Worm (Caenorhabditis elegans) whole organism, L2 larva: ENCODE data around the gene lea-1.

Experiments
- C34F6.9 ChIP-seq: fragments of 150-350 bp; optimal IDR thresholded peaks from 2 replicates; lab custom pipeline; 2014; ENCODE audit warnings: missing biosample characterization, missing genetic modification characterization
- F13H6.1 ChIP-seq: sonication (generic microtip); optimal IDR thresholded peaks from 2 replicates; lab custom pipeline; 2016; ENCODE audit warnings: missing genetic modification characterization, missing compliant biosample characterization
- alr-1 ChIP-seq: fragments of 150-350 bp; optimal IDR thresholded peaks from 2 replicates; lab custom pipeline; 2014; ENCODE audit warnings: missing biosample characterization, missing genetic modification characterization
- aly-2 ChIP-seq: fragments of 150-350 bp; optimal IDR thresholded peaks from 2 replicates; lab custom pipeline; 2014; ENCODE audit warnings: missing biosample characterization, missing genetic modification characterization
- ama-1 ChIP-seq: fragments of 150-350 bp; optimal IDR thresholded peaks from 2 replicates; lab custom pipeline; 2018; ENCODE audit warnings: inconsistent platforms
- blmp-1 ChIP-seq: sonication (generic microtip); optimal IDR thresholded peaks from 2 replicates; lab custom pipeline; 2017; ENCODE audit warnings: missing genetic modification characterization, mild to moderate bottlenecking, missing compliant biosample characterization, antibody characterized with exemption, moderate library complexity; ENCODE audit not compliant: insufficient read depth
- ceh-16 ChIP-seq: fragments of 150-350 bp; optimal IDR thresholded peaks from 2 replicates; lab custom pipeline; 2014; ENCODE audit warnings: missing biosample characterization, missing genetic modification characterization
- ceh-82 ChIP-seq: fragments of 150-350 bp; optimal IDR thresholded peaks from 2 replicates; lab custom pipeline; 2014; ENCODE audit warnings: missing biosample characterization, missing genetic modification characterization
- crh-2 ChIP-seq: sonication (generic microtip); optimal IDR thresholded peaks from 2 replicates; lab custom pipeline; 2017; ENCODE audit warnings: missing biosample characterization, missing genetic modification characterization
- dmd-4 ChIP-seq: sonication (generic microtip); optimal IDR thresholded peaks from 2 replicates; lab custom pipeline; 2017; ENCODE audit warnings: missing biosample characterization, missing genetic modification characterization
- egl-27 ChIP-seq: sonication (generic microtip); optimal IDR thresholded peaks from 3 replicates; lab custom pipeline; 2017; ENCODE audit warnings: missing biosample characterization, missing genetic modification reagents, missing genetic modification characterization
- fos-1 ChIP-seq: fragments of 150-350 bp; optimal IDR thresholded peaks from 2 replicates; lab custom pipeline; 2014; ENCODE audit warnings: missing biosample characterization, missing genetic modification characterization
- gmeb-1 ChIP-seq: fragments of 150-350 bp; optimal IDR thresholded peaks from 2 replicates; lab custom pipeline; 2014; ENCODE audit warnings: missing biosample characterization, missing genetic modification characterization
- lin-13 ChIP-seq: fragments of 150-350 bp; optimal IDR thresholded peaks from 2 replicates; lab custom pipeline; 2014; ENCODE audit warnings: missing biosample characterization, missing genetic modification reagents, missing genetic modification characterization
- lsy-2 ChIP-seq, 2 experiments: fragments of 150-350 bp in 1 of 2; sonication (generic microtip) in 1 of 2; optimal IDR thresholded peaks; 2 replicates each; lab custom pipeline; 2014 to 2017; ENCODE audit warnings: missing biosample characterization in 2 of 2, missing genetic modification characterization in 2 of 2
- mab-5 ChIP-seq: fragments of 150-350 bp; optimal IDR thresholded peaks from 2 replicates; lab custom pipeline; 2014; ENCODE audit warnings: missing biosample characterization, missing genetic modification characterization
- mdl-1 ChIP-seq, 2 experiments: fragments of 150-350 bp in 1 of 2; sonication (generic microtip) in 1 of 2; optimal IDR thresholded peaks; 2 replicates each; lab custom pipeline; 2017; ENCODE audit warnings: missing biosample characterization in 2 of 2, missing genetic modification characterization in 2 of 2
- nhr-11 ChIP-seq: fragments of 150-350 bp; optimal IDR thresholded peaks from 2 replicates; lab custom pipeline; 2014; ENCODE audit warnings: missing biosample characterization, missing genetic modification characterization
- nhr-129 ChIP-seq: fragments of 150-350 bp; optimal IDR thresholded peaks from 2 replicates; lab custom pipeline; 2014; ENCODE audit warnings: missing biosample characterization, missing genetic modification characterization
- nhr-21 ChIP-seq: fragments of 150-350 bp; optimal IDR thresholded peaks from 2 replicates; lab custom pipeline; 2014; ENCODE audit warnings: missing biosample characterization, missing genetic modification characterization
- nhr-23 ChIP-seq: fragments of 150-350 bp; optimal IDR thresholded peaks from 2 replicates; lab custom pipeline; 2014; ENCODE audit warnings: missing biosample characterization, missing genetic modification reagents, missing genetic modification characterization
- nhr-237 ChIP-seq: fragments of 150-350 bp; optimal IDR thresholded peaks from 2 replicates; lab custom pipeline; 2014; ENCODE audit warnings: missing biosample characterization, missing genetic modification characterization
- nhr-25 ChIP-seq: fragments of 150-350 bp; sonication (generic microtip); optimal IDR thresholded peaks from 3 replicates; lab custom pipeline; 2014; ENCODE audit warnings: missing biosample characterization, missing genetic modification characterization
- nhr-6 ChIP-seq: fragments of 150-350 bp; optimal IDR thresholded peaks from 2 replicates; lab custom pipeline; 2014; ENCODE audit warnings: missing biosample characterization, missing genetic modification characterization
- skn-1 ChIP-seq: sonication (generic microtip); optimal IDR thresholded peaks from 2 replicates; lab custom pipeline; 2017; ENCODE audit warnings: missing biosample characterization, missing genetic modification characterization
- sma-3 ChIP-seq: sonication (generic microtip); optimal IDR thresholded peaks from 2 replicates; lab custom pipeline; 2016; ENCODE audit warnings: missing genetic modification reagents, missing genetic modification characterization, missing compliant biosample characterization
- sma-9 ChIP-seq, 2 experiments: fragments of 150-350 bp in 1 of 2; sonication (generic microtip) in 1 of 2; optimal IDR thresholded peaks; 2 replicates each; lab custom pipeline; 2014 to 2016; ENCODE audit warnings: missing genetic modification characterization in 2 of 2, mild to moderate bottlenecking in 1 of 2, missing biosample characterization in 1 of 2, missing compliant biosample characterization in 1 of 2, missing genetic modification reagents in 1 of 2, moderate library complexity in 1 of 2
- unc-55 ChIP-seq: fragments of 150-350 bp; sonication (generic microtip); optimal IDR thresholded peaks from 3 replicates; lab custom pipeline; 2014; ENCODE audit warnings: missing biosample characterization, missing genetic modification reagents, missing genetic modification characterization
- unc-62 ChIP-seq: fragments of 150-350 bp; optimal IDR thresholded peaks from 2 replicates; lab custom pipeline; 2014; ENCODE audit warnings: missing biosample characterization, missing genetic modification reagents, missing genetic modification characterization
- zag-1 ChIP-seq: fragments of 150-350 bp; optimal IDR thresholded peaks from 2 replicates; lab custom pipeline; 2014; ENCODE audit warnings: missing biosample characterization, missing genetic modification characterization
- ztf-1 ChIP-seq: fragments of 200-800 bp; sonication (Bioruptor generic); conservative IDR thresholded peaks from 2 replicates; pipeline ENCODE4 v1.3.6; 2022; ENCODE audit warnings: missing genetic modification characterization, missing compliant biosample characterization
- ztf-11 ChIP-seq: sonication (generic microtip); optimal IDR thresholded peaks from 2 replicates; lab custom pipeline; 2017; ENCODE audit warnings: missing biosample characterization, missing genetic modification characterization

Gene lea-1

ce11 chrV:10019934-10020333 is 8.2 kb downstream of the lea-1 start:
- TF ChIP-seq C34F6.9: peak; percentile 28
- peak; percentile 59 for TF ChIP-seq sma-9 (GFP tag; optimal IDR thresholded peaks at IDR 0.05; lab: Kevin White, UChicago)
- TF ChIP-seq sma-9 (tag; optimal IDR thresholded peaks at IDR 0.05; lab: Kevin White, UChicago): no peak
- TF ChIP-seq gmeb-1: no peak
- no peak for TF ChIP-seq nhr-23
- peak; percentile 26 for TF ChIP-seq unc-55 (GFP tag; lab: Kevin White, UChicago)
- peak; percentile 60 for TF ChIP-seq nhr-129
- no peak for TF ChIP-seq ama-1
- no peak for TF ChIP-seq dmd-4 (tag; lab: Kevin White, UChicago)
- TF ChIP-seq skn-1 (tag; lab: Kevin White, UChicago): no peak
- TF ChIP-seq nhr-11 (tag; lab: Kevin White, UChicago): no peak
- peak in 1 of 2 experiments; percentile 47 for TF ChIP-seq mdl-1 (tag; optimal IDR thresholded peaks at IDR 0.05; lab: Kevin White, UChicago)
- TF ChIP-seq lsy-2 (tag; optimal IDR thresholded peaks at IDR 0.05; lab: Kevin White, UChicago): peak in 1 of 2 experiments; percentile 31

DNA sequence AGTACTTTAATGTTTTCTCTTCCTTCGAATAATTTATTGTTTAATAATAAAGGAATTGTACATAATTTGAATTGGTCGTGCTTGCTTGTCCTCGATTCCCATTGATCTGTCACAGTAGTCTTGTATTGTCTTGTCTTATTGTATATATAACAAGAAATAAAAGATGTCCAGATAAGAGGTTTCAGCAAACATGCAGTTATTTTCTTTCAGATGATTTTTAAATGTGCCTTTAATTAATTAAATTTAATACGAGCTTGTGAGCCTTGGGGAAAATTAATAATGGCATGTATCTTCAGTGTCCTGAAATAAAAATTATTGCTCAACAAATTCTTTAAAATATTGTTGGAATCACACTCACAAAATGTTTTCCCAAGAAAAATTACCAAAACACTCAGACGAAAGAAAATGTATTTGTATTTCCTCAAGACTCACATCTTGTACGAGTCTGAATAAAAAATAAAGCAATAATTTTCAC is 11.4 kb downstream of the lea-1 start:
- TF ChIP-seq egl-27 (tag; lab: Kevin White, UChicago) (no peak), ama-1 (no peak), lin-13 (GFP tag; lab: Kevin White, UChicago) (no peak), ceh-82 (tag; lab: Kevin White, UChicago) (no peak), blmp-1 (tag; lab: Kevin White, UChicago) (no peak), nhr-25 (tag; lab: Kevin White, UChicago) (no peak), sma-3 (GFP tag; lab: Kevin White, UChicago) (no peak), mab-5 (tag; lab: Kevin White, UChicago) (no peak), zag-1 (tag; lab: Kevin White, UChicago) (no peak), nhr-6 (tag; lab: Kevin White, UChicago) (no peak), alr-1 (tag; lab: Kevin White, UChicago) (no peak), ztf-11 (tag; lab: Kevin White, UChicago) (no peak)

DNA sequence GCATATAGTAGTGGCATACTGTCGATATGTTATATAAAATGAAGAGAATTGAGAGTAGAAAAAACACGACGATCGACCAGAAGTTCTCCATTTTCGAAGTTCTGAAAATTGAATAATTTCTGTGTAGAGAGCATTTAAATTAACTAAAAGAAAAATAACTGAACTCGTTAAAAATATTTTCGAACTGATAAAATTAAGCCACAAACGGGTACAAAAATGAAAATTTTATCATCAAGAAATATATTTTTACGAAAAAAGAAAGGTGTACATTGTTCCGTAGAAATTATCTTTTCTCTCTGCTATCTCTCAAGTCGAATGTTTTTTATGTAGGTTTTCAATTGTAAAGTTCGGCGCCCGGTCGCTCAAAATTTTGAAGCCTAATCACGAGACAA is 19.3 kb downstream of the lea-1 start, which contains the start of gene acl-2:
Gene acl-2, minus strand, starts transcription at position 101 of the 392 bp plus-strand sequence.
- TF ChIP-seq ztf-1 (GFP tag; lab: Robert Waterston, UW) (no peak), nhr-237 (no peak), ceh-16 (tag; lab: Kevin White, UChicago) (no peak), aly-2 (tag; lab: Kevin White, UChicago) (no peak), skn-1 (tag; lab: Kevin White, UChicago) (no peak), zag-1 (tag; lab: Kevin White, UChicago) (no peak), lsy-2 (tag; optimal IDR thresholded peaks at IDR 0.05; lab: Kevin White, UChicago) (no peak), crh-2 (tag; lab: Kevin White, UChicago) (no peak)

DNA sequence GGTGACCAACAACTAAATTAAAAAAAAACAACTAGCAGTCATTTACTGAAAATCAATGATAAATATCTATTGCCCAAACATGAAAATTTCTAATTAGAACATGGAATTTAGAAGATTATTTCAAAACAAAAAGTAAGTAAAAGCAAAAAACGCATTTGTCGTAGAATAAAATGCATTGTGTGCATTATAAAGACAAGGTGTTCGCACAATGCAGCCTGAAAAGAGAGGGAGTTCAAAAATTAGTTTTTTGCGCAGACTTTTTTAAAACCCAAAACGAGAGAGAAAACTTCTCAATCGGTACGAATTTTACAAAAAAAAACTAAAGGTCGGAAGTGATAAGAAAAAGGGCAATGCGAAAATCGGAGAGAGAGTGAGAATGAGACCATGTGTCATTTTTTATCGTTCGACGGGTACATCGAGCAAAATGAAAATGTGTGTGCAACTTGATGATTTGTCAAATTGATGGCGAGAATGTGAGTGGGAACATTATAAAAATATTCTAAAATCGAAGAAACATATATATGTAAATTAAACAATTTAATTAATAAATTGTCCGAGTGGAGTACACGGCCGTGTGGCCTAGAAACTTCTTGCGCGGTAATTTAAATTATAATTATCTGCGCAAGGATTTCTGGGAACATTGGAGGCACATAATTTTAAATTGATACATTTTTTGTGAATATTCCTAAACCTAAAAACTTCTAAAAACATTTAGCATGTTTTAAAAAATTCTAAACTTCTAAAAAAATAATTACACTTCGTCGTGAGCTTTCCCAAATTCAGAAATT is 19.9 kb downstream of the lea-1 start:
- TF ChIP-seq ama-1 (no peak), C34F6.9 (peak; percentile 67), nhr-21 (tag; lab: Kevin White, UChicago) (peak; percentile 16), gmeb-1 (peak; percentile 81), sma-9 (GFP tag; optimal IDR thresholded peaks at IDR 0.05; lab: Kevin White, UChicago) (peak; percentile 46), sma-9 (tag; optimal IDR thresholded peaks at IDR 0.05; lab: Kevin White, UChicago) (no peak), F13H6.1 (tag; lab: Kevin White, UChicago) (peak; percentile 44), unc-62 (GFP tag; lab: Kevin White, UChicago) (no peak), lsy-2 (tag; optimal IDR thresholded peaks at IDR 0.05; lab: Kevin White, UChicago) (peak; percentile 6 to 70), ztf-1 (GFP tag; lab: Robert Waterston, UW) (no peak), fos-1 (tag; lab: Kevin White, UChicago) (peak; percentile 87), egl-27 (tag; lab: Kevin White, UChicago) (peak; percentile 41), crh-2 (tag; lab: Kevin White, UChicago) (peak; percentile 1), ztf-11 (tag; lab: Kevin White, UChicago) (no peak), nhr-129 (peak; percentile 52), nhr-6 (tag; lab: Kevin White, UChicago) (no peak), lin-13 (GFP tag; lab: Kevin White, UChicago) (peak; percentile 11), nhr-237 (no peak), unc-55 (GFP tag; lab: Kevin White, UChicago) (peak; percentile 78)
